Worm (Caenorhabditis elegans) whole organism, early embryonic: ENCODE results near the gene Y46G5A.7.
A peak's percentile ranks its signal among the peaks of the same experiment; 100 is the strongest.

Experiments
- B0310.2 ChIP-seq: sonication (generic microtip); optimal IDR thresholded peaks from 2 replicates; lab custom pipeline; 2016; ENCODE audit warnings: mild to moderate bottlenecking, missing genetic modification characterization, missing compliant biosample characterization
- F13C5.2 ChIP-seq: sonication (generic microtip); optimal IDR thresholded peaks from 2 replicates; lab custom pipeline; 2017; ENCODE audit warnings: mild to moderate bottlenecking, missing genetic modification characterization, inconsistent platforms, missing compliant biosample characterization
- aly-1 ChIP-seq: sonication (generic microtip); optimal IDR thresholded peaks from 2 replicates; lab custom pipeline; 2016; ENCODE audit warnings: missing genetic modification characterization, missing compliant biosample characterization
- ama-1 ChIP-seq: fragments of 150-350 bp; optimal IDR thresholded peaks from 2 replicates; lab custom pipeline; 2014
- ceh-13 ChIP-seq: fragments of 200-800 bp; sonication (Bioruptor generic); optimal IDR thresholded peaks from 2 replicates; lab custom pipeline; 2018; ENCODE audit warnings: mild to moderate bottlenecking, missing genetic modification characterization, missing compliant biosample characterization
- ceh-36 ChIP-seq: sonication (generic microtip); optimal IDR thresholded peaks from 2 replicates; lab custom pipeline; 2016; ENCODE audit warnings: missing genetic modification characterization, inconsistent platforms, missing compliant biosample characterization
- ets-7 ChIP-seq: sonication (generic microtip); optimal IDR thresholded peaks from 2 replicates; lab custom pipeline; 2016; ENCODE audit warnings: missing genotype, missing genetic modification characterization, missing compliant biosample characterization
- flt-1 ChIP-seq: fragments of 200-800 bp; sonication (Bioruptor generic); IDR thresholded peaks from 2 replicates; pipeline ENCODE4 v1.3.6; 2022; ENCODE audit warnings: missing genetic modification characterization, missing compliant biosample characterization
- hmbx-1 ChIP-seq: sonication (generic microtip); optimal IDR thresholded peaks from 2 replicates; lab custom pipeline; 2016; ENCODE audit warnings: mild to moderate bottlenecking, missing genetic modification characterization, missing compliant biosample characterization
- hmg-4 ChIP-seq: fragments of 200-800 bp; sonication (Bioruptor generic); optimal IDR thresholded peaks from 2 replicates; lab custom pipeline; 2018; ENCODE audit warnings: mild to moderate bottlenecking, missing genetic modification characterization, missing compliant biosample characterization
- hnd-1 ChIP-seq: sonication (generic microtip); optimal IDR thresholded peaks from 2 replicates; lab custom pipeline; 2016; ENCODE audit warnings: missing genetic modification characterization, missing compliant biosample characterization
- pes-1 ChIP-seq: fragments of 200-800 bp; sonication (Bioruptor generic); IDR thresholded peaks from 2 replicates; pipeline ENCODE4 v1.3.6; 2022; ENCODE audit warnings: missing genetic modification reagents, missing genetic modification characterization, missing compliant biosample characterization
- scrt-1 ChIP-seq: fragments of 200-800 bp; sonication (Bioruptor generic); IDR thresholded peaks from 2 replicates; pipeline ENCODE4 v1.3.6; 2022; ENCODE audit warnings: missing genetic modification characterization, missing compliant biosample characterization
- sea-1 ChIP-seq: fragments of 200-800 bp; sonication (Bioruptor generic); conservative IDR thresholded peaks from 2 replicates; pipeline ENCODE4 v1.3.6; 2022; ENCODE audit warnings: missing genetic modification characterization, missing compliant biosample characterization
- tbx-11 ChIP-seq: fragments of 200-800 bp; sonication (Bioruptor generic); IDR thresholded peaks from 2 replicates; pipeline ENCODE4 v1.3.6; 2022; ENCODE audit warnings: missing genetic modification characterization, missing compliant biosample characterization
- tbx-37 ChIP-seq: fragments of 200-800 bp; sonication (Bioruptor generic); conservative IDR thresholded peaks from 2 replicates; pipeline ENCODE4 v1.3.6; 2022; ENCODE audit warnings: missing genetic modification reagents, missing genetic modification characterization, missing compliant biosample characterization
- tra-4 ChIP-seq: sonication (generic microtip); optimal IDR thresholded peaks from 2 replicates; lab custom pipeline; 2017; ENCODE audit warnings: missing genetic modification characterization, missing compliant biosample characterization

The Y46G5A.7 gene

DNA sequence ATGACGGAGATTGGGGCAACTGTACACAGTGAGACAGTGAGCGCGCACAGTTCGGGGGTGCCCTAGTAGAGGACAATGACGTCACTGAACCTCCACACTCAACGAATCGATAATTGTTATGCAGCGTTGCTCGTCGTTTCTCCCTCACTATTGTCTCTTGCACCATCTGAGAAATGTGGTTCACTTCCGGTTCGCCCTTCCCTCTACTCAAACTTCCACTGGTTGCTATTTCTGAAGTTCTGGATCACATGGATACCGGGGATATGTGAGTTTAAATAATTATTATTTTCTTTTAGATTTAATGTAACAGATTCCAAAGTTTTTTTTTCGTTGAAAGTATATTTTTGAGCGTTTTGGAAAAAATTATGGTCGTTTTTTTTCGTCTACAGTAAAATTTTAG is at the start of gene Y46G5A.7, which contains the start of gene Y46G5A.8:
Y46G5A.7 (minus strand) TSS at position 153 of the 400 bp plus-strand sequence.
Y46G5A.8 (plus strand) TSS at position 159 of the 400 bp plus-strand sequence.
- peak; percentile 94 for TF ChIP-seq ets-7 (tag; lab: Kevin White, UChicago)
- no peak for TF ChIP-seq aly-1 (tag; lab: Kevin White, UChicago)

DNA sequence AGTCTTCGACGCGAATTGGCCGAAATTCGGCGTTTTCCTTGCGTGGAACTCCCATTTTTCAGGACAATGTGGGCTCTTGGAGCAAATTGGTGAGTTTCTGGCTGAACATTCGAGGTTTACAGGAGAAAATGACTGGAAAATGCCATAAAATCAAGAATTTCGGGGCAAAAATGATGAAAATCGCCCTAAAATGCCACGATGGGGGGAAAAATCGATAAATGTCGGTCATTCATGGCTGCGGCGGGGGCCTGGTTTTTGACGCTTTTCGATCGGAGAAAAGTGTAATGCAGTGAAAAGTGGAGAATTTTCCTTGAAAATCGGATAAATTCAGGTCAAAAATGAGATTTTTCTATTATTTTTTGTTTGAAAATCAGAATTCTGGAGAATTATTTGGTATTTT is 49.0 kb upstream of the Y46G5A.7 start, which contains the start of the genes Y46G5A.18 and Y46G5A.47:
Y46G5A.18 (minus strand) TSS at position 101 of the 400 bp plus-strand sequence.
Y46G5A.47 (minus strand) TSS at position 146 of the 400 bp plus-strand sequence.
- no peak for TF ChIP-seq tra-4 (tag; lab: Kevin White, UChicago)
- no peak for TF ChIP-seq flt-1 (GFP tag; lab: Robert Waterston, UW)
- TF ChIP-seq tbx-37 (GFP tag; lab: Robert Waterston, UW) = no peak
- no peak for TF ChIP-seq F13C5.2
- TF ChIP-seq hmg-4 = no peak
- TF ChIP-seq tbx-11 = no peak
- no peak for TF ChIP-seq ets-7 (tag; lab: Kevin White, UChicago)

DNA sequence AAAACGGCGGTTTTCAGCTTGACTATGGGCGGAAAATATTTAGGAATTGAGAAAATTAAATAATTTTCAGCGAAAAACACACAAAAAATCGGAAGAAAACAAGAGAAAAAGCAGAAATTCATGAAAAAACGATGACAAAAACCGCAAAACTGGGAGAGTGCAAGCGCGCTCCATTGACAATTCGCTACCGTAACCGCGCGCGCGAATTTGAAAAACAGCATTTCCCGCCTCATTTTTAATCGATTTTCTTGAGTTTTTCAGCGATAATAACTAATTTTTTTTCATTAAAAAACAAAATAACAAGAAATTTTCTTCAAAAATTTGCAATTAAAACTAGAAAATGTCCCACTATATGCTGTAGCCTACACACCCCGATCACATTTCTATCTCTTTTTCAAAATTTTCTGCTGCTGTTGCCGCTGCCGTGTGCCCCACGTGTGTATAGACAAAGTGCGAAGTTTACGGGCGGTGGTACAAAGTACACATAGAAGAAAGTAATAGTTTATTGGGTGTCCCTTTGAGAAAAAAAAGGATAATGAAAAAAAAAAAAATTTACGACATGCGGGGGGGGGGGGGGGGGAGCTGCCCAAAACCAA is 43.9 kb upstream of the Y46G5A.7 start:
- no peak for TF ChIP-seq pes-1 (GFP tag; lab: Robert Waterston, UW)
- TF ChIP-seq tbx-11 = no peak
- TF ChIP-seq scrt-1 = no peak
- TF ChIP-seq B0310.2 (tag; lab: Kevin White, UChicago) = no peak

DNA sequence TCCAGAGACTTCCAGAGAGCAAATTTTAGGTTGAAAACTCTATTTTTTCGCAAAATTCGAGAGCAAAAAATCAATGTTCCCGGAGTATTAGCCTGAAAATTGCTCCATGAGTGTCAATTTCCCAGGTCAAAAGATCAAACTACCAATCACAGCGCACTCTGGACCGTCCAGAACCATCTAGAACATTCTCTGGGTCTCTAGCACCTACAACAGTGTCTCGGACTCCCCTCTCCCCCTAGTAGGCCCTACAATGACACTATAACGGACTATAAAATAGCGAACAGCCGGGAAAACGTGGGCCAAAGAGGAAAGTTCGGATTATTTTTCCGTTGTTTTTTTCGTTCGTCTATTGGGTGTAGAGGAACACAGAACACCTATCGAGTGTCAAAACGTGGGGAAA is 43.2 kb upstream of the Y46G5A.7 start:
- TF ChIP-seq B0310.2 (tag; lab: Kevin White, UChicago) (no peak), F13C5.2 (no peak), ets-7 (tag; lab: Kevin White, UChicago) (no peak), scrt-1 (no peak), ceh-13 (GFP tag; lab: Kevin White, UChicago) (no peak), aly-1 (tag; lab: Kevin White, UChicago) (no peak), tbx-11 (no peak), flt-1 (GFP tag; lab: Robert Waterston, UW) (no peak), hmg-4 (no peak), tra-4 (tag; lab: Kevin White, UChicago) (no peak), pes-1 (GFP tag; lab: Robert Waterston, UW) (no peak)

DNA sequence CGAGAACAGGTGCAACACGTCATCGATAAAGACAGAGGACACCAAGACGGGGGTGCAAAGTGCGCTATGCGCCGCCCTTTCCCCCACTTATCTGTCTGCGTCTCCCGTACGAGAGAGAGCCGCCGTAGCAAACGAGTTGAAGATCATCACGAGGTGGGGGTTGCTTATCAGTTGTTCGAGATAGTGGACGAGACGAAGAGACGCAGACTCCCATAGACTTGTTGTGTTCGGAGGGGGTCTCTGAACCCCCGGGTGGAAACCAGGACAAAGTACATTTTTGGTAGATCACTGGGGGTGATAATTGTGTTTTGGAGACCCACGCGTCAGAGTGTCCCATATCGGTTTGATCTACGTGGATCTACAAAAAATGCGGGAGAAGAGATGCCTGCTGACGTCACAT is 42.7 kb upstream of the Y46G5A.7 start:
- TF ChIP-seq F13C5.2 (no peak), sea-1 (no peak), scrt-1 (no peak), hnd-1 (tag; lab: Kevin White, UChicago) (no peak), B0310.2 (tag; lab: Kevin White, UChicago) (no peak)

DNA sequence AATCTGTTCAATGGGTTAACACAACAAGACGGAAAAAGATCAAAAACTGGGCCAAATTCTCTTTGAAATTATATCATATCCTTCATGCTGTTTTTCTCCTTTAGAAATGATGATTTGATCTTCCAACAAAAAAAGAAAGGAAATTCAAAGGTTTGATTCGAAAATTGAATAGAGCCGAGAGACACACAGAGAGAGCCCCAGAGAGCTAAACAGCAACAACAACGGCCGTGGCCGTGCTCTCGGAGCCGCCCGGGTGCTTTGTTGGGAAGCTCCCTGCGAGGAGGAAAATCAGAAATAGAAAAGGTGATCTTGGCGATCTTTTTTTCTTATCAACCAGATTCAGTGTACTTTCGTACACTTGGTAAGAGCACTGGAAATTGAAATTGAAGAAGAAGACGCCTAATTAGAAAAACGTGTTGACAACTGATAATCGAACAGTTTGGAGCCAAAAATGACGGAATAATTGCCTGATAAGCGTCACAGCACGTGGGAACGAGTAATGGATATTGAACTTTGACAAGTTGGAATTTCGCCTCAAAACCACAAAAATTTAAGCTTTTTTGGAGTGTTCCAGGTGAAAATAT is 41.2 kb upstream of the Y46G5A.7 start:
- TF ChIP-seq ceh-13 (GFP tag; lab: Kevin White, UChicago) (no peak), hmg-4 (no peak), sea-1 (no peak), flt-1 (GFP tag; lab: Robert Waterston, UW) (no peak), hmbx-1 (tag; lab: Kevin White, UChicago) (no peak), ceh-36 (tag; lab: Kevin White, UChicago) (no peak), hnd-1 (tag; lab: Kevin White, UChicago) (no peak), tbx-11 (no peak), ets-7 (tag; lab: Kevin White, UChicago) (no peak), scrt-1 (no peak), B0310.2 (tag; lab: Kevin White, UChicago) (no peak), aly-1 (tag; lab: Kevin White, UChicago) (no peak), tra-4 (tag; lab: Kevin White, UChicago) (no peak), ama-1 (no peak), F13C5.2 (no peak), pes-1 (GFP tag; lab: Robert Waterston, UW) (no peak)

DNA sequence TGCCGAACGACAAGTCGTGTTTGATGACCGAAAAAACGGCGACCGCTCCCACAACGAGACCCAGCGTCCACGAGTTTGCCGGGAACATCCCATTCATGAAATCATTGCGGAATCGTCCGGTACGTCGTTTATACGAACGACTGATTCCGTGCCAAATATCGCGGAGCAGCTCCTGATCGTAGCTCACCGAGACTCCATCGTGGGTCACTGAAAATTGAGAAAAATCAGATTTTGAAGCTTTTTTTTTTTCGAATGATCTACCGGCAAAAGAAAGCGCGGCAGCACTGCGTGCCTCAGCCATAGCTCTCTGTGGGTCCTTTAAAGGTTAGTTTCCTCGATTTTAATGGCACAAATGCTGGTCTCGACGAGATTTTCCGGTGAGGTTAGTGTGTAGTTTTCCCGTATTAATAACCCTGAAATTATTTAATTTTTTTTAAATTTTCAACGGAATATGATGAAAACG is 39.9 kb upstream of the Y46G5A.7 start, which contains the start of gene cpt-1:
cpt-1 (minus strand) TSS at position 413 of the 463 bp plus-strand sequence.
- no peak for TF ChIP-seq ets-7 (tag; lab: Kevin White, UChicago)
- no peak for TF ChIP-seq ceh-13 (GFP tag; lab: Kevin White, UChicago)
- TF ChIP-seq hmg-4 = no peak
- TF ChIP-seq hmbx-1 (tag; lab: Kevin White, UChicago) = no peak
- TF ChIP-seq scrt-1 = no peak
- TF ChIP-seq tbx-37 (GFP tag; lab: Robert Waterston, UW) = no peak
- TF ChIP-seq aly-1 (tag; lab: Kevin White, UChicago) = no peak
- no peak for TF ChIP-seq B0310.2 (tag; lab: Kevin White, UChicago)
- no peak for TF ChIP-seq ama-1
- no peak for TF ChIP-seq tra-4 (tag; lab: Kevin White, UChicago)
- no peak for TF ChIP-seq tbx-11
- TF ChIP-seq hnd-1 (tag; lab: Kevin White, UChicago) = no peak
- TF ChIP-seq flt-1 (GFP tag; lab: Robert Waterston, UW) = no peak
- TF ChIP-seq pes-1 (GFP tag; lab: Robert Waterston, UW) = no peak
- TF ChIP-seq ceh-36 (tag; lab: Kevin White, UChicago) = no peak
- TF ChIP-seq sea-1 = no peak
- no peak for TF ChIP-seq F13C5.2

DNA sequence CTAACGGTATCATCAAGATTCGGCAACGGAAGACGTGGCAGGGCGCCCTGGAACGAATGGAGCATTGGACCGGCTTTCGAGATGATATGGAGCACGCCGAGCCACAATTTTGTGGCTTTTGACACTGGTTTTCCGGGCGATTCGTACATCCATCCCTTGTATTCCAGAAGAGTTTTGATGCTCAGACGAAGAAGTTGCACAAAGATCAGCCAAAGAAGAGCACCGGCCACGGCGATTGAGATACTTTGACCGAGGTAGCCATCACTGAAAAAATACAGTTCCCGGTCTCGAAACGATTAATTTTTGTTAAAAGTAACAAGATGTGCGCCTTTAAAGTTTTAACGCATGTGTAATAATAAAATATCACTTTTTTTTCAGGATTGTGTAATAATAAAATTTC is 39.1 kb upstream of the Y46G5A.7 start:
- no peak for TF ChIP-seq ceh-36 (tag; lab: Kevin White, UChicago)
- no peak for TF ChIP-seq ets-7 (tag; lab: Kevin White, UChicago)
- TF ChIP-seq pes-1 (GFP tag; lab: Robert Waterston, UW) = no peak
- TF ChIP-seq B0310.2 (tag; lab: Kevin White, UChicago) = no peak
- no peak for TF ChIP-seq hmbx-1 (tag; lab: Kevin White, UChicago)
